2 worm cellular contexts compared by ENCODE assay signal in the genomic region with DNA sequence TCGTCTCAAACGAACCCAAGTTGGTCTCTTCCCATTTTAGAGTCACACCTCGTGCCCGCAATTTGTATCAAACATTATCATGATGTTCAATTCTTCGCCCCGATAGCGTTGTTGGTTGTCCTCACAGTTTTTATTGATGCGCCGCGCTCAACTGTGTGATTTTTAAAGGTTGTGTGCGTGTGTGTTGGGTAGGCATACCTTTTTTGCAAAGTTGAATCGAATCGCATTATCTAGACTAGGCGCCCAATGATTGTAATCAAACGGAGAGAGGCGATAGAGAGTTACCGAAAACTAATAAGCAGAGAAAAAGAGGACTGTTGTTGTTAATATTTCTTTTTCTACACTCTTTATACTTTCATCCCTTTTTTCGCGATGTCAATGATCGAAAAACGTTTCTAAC.
A peak's percentile ranks its signal among the peaks of the same experiment; 100 is the strongest.
TF ChIP-seq lines count a peak whose summit lies in the region.

No protein-coding gene starts in this region.

TF ChIP-seq in whole organism, L1 larva, 84 proteins besides CTCF, POLR2A, EP300 and RAD21 (continued from another document and continues in another):
- TF ChIP-seq lin-35 (GFP tag; optimal IDR thresholded peaks at IDR 0.05; lab: Kevin White, UChicago) = peak in 1 of 2 experiments; percentile 17
- TF ChIP-seq hlh-4 (tag; optimal IDR thresholded peaks at IDR 0.05; lab: Kevin White, UChicago) = no peak
- no peak for TF ChIP-seq ceh-82 (tag; optimal IDR thresholded peaks at IDR 0.05; lab: Kevin White, UChicago)
- TF ChIP-seq fkh-8 (tag; optimal IDR thresholded peaks at IDR 0.05; lab: Kevin White, UChicago) = no peak
- peak; percentile 74 for TF ChIP-seq lin-14 (GFP tag; optimal IDR thresholded peaks at IDR 0.05; lab: Kevin White, UChicago)
- TF ChIP-seq lin-15B (tag; optimal IDR thresholded peaks at IDR 0.05; lab: Kevin White, UChicago) = no peak
- TF ChIP-seq zip-4 (GFP tag; optimal IDR thresholded peaks at IDR 0.05; lab: Kevin White, UChicago) = no peak
- TF ChIP-seq zag-1 (tag; optimal IDR thresholded peaks at IDR 0.05; lab: Kevin White, UChicago) = no peak
- no peak for TF ChIP-seq ceh-88 (GFP tag; IDR thresholded peaks at IDR 0.05; lab: Robert Waterston, UW)
- TF ChIP-seq grh-1 (GFP tag; IDR thresholded peaks at IDR 0.05; lab: Robert Waterston, UW) = no peak
- TF ChIP-seq blmp-1 (tag; optimal IDR thresholded peaks at IDR 0.05; lab: Kevin White, UChicago) = peak; percentile 61
- no peak for TF ChIP-seq xbp-1 (tag; optimal IDR thresholded peaks at IDR 0.05; lab: Kevin White, UChicago)
- no peak for TF ChIP-seq hlh-17 (GFP tag; optimal IDR thresholded peaks at IDR 0.05; lab: Kevin White, UChicago; ENCODE audit: borderline replicate concordance)
- no peak for TF ChIP-seq ets-5 (GFP tag; IDR thresholded peaks at IDR 0.05; lab: Robert Waterston, UW)
- TF ChIP-seq fkh-4 (tag; optimal IDR thresholded peaks at IDR 0.05; lab: Kevin White, UChicago; ENCODE audit: borderline replicate concordance) = no peak
- no peak for TF ChIP-seq nhr-76 (tag; optimal IDR thresholded peaks at IDR 0.05; lab: Kevin White, UChicago)
- TF ChIP-seq nhr-20 (tag; optimal IDR thresholded peaks at IDR 0.05; lab: Kevin White, UChicago) = peak; percentile 66
- no peak for TF ChIP-seq tlp-1 (tag; optimal IDR thresholded peaks at IDR 0.05; lab: Kevin White, UChicago)
- peak; percentile 3 for TF ChIP-seq fos-1 (tag; optimal IDR thresholded peaks at IDR 0.05; lab: Kevin White, UChicago)
- TF ChIP-seq unc-86 (tag; optimal IDR thresholded peaks at IDR 0.05; lab: Kevin White, UChicago) = no peak
- no peak for TF ChIP-seq lin-13 (GFP tag; optimal IDR thresholded peaks at IDR 0.05; lab: Kevin White, UChicago)
- no peak for TF ChIP-seq nhr-12 (tag; optimal IDR thresholded peaks at IDR 0.05; lab: Kevin White, UChicago)
- TF ChIP-seq sptf-1 (tag; optimal IDR thresholded peaks at IDR 0.05; lab: Kevin White, UChicago) = no peak
- TF ChIP-seq irx-1 (tag; optimal IDR thresholded peaks at IDR 0.05; lab: Kevin White, UChicago) = no peak
- TF ChIP-seq sup-37 (GFP tag; optimal IDR thresholded peaks at IDR 0.05; lab: Kevin White, UChicago) = no peak
- TF ChIP-seq mdl-1 (tag; optimal IDR thresholded peaks at IDR 0.05; lab: Kevin White, UChicago) = peak in 1 of 2 experiments; percentile 67
- no peak for TF ChIP-seq egl-27 (tag; optimal IDR thresholded peaks at IDR 0.05; lab: Kevin White, UChicago)
- TF ChIP-seq snu-23 (GFP tag; optimal IDR thresholded peaks at IDR 0.05; lab: Kevin White, UChicago) = peak; percentile 53
- TF ChIP-seq nhr-84 (tag; optimal IDR thresholded peaks at IDR 0.05; lab: Kevin White, UChicago) = no peak
- TF ChIP-seq mab-9 (GFP tag; IDR thresholded peaks at IDR 0.05; lab: Robert Waterston, UW) = no peak
- no peak for TF ChIP-seq sox-4 (tag; optimal IDR thresholded peaks at IDR 0.05; lab: Kevin White, UChicago)
- no peak for TF ChIP-seq egl-13 (tag; optimal IDR thresholded peaks at IDR 0.05; lab: Kevin White, UChicago)
- peak; percentile 39 for TF ChIP-seq nhr-71 (tag; optimal IDR thresholded peaks at IDR 0.05; lab: Kevin White, UChicago)
- TF ChIP-seq skn-1 (tag; optimal IDR thresholded peaks at IDR 0.05; lab: Kevin White, UChicago) = no peak
- TF ChIP-seq aha-1 (tag; optimal IDR thresholded peaks at IDR 0.05; lab: Kevin White, UChicago) = no peak
- TF ChIP-seq pax-3 (tag; optimal IDR thresholded peaks at IDR 0.05; lab: Kevin White, UChicago) = no peak
- TF ChIP-seq unc-98 (GFP tag; IDR thresholded peaks at IDR 0.05; lab: Robert Waterston, UW) = no peak
- no peak for TF ChIP-seq vab-15 (tag; optimal IDR thresholded peaks at IDR 0.05; lab: Kevin White, UChicago)
- TF ChIP-seq swsn-7 (tag; optimal IDR thresholded peaks at IDR 0.05; lab: Kevin White, UChicago) = no peak
- TF ChIP-seq C04F5.9 (tag; optimal IDR thresholded peaks at IDR 0.05; lab: Kevin White, UChicago) = no peak
- TF ChIP-seq mef-2 (tag; optimal IDR thresholded peaks at IDR 0.05; lab: Kevin White, UChicago) = no peak
- peak; percentile 43 for TF ChIP-seq nhr-90 (tag; optimal IDR thresholded peaks at IDR 0.05; lab: Kevin White, UChicago; ENCODE audit: poor library complexity)
- peak; percentile 8; the same call in 1 of the 2 replicates for TF ChIP-seq nhr-19 (GFP tag; conservative IDR thresholded peaks at IDR 0.05; lab: Robert Waterston, UW)
- TF ChIP-seq C16A3.4 (tag; optimal IDR thresholded peaks at IDR 0.05; lab: Kevin White, UChicago) = no peak
- TF ChIP-seq jun-1 (tag; optimal IDR thresholded peaks at IDR 0.05; lab: Kevin White, UChicago) = no peak
- TF ChIP-seq nhr-11 (tag; optimal IDR thresholded peaks at IDR 0.05; lab: Kevin White, UChicago) = no peak
- TF ChIP-seq alr-1 (tag; optimal IDR thresholded peaks at IDR 0.05; lab: Kevin White, UChicago; ENCODE audit: borderline replicate concordance) = no peak
- TF ChIP-seq Y116A8C.19 (tag; optimal IDR thresholded peaks at IDR 0.05; lab: Kevin White, UChicago; ENCODE audit: borderline replicate concordance) = no peak
- TF ChIP-seq ztf-11 (tag; optimal IDR thresholded peaks at IDR 0.05; lab: Kevin White, UChicago) = no peak
- no peak for TF ChIP-seq hpl-2 (GFP tag; optimal IDR thresholded peaks at IDR 0.05; lab: Kevin White, UChicago)
- no peak for TF ChIP-seq efl-3 (GFP tag; optimal IDR thresholded peaks at IDR 0.05; lab: Kevin White, UChicago)
- no peak for TF ChIP-seq lir-3 (tag; optimal IDR thresholded peaks at IDR 0.05; lab: Kevin White, UChicago; ENCODE audit: poor library complexity)
- TF ChIP-seq mep-1 (tag; optimal IDR thresholded peaks at IDR 0.05; lab: Kevin White, UChicago) = no peak
- no peak for TF ChIP-seq dsc-1 (tag; optimal IDR thresholded peaks at IDR 0.05; lab: Kevin White, UChicago)
- no peak for TF ChIP-seq ces-1 (GFP tag; optimal IDR thresholded peaks at IDR 0.05; lab: Kevin White, UChicago)
- peak; percentile 91 for TF ChIP-seq nhr-85 (tag; lab: Kevin White, UChicago)
- TF ChIP-seq ztf-4 (tag; optimal IDR thresholded peaks at IDR 0.05; lab: Kevin White, UChicago) = no peak
- no peak for TF ChIP-seq ama-1 (optimal IDR thresholded peaks at IDR 0.05; lab: Kevin White, UChicago)
- TF ChIP-seq unc-30 (tag; optimal IDR thresholded peaks at IDR 0.05; lab: Kevin White, UChicago) = no peak
- TF ChIP-seq lin-39 (tag; optimal IDR thresholded peaks at IDR 0.05; lab: Kevin White, UChicago) = no peak
- TF ChIP-seq ceh-63 (GFP tag; optimal IDR thresholded peaks at IDR 0.05; lab: Kevin White, UChicago) = no peak
- no peak for TF ChIP-seq nhr-28 (tag; optimal IDR thresholded peaks at IDR 0.05; lab: Kevin White, UChicago)
- no peak for TF ChIP-seq rnt-1 (tag; optimal IDR thresholded peaks at IDR 0.05; lab: Kevin White, UChicago)
- TF ChIP-seq nhr-77 (tag; optimal IDR thresholded peaks at IDR 0.05; lab: Kevin White, UChicago) = no peak
- TF ChIP-seq elt-3 (tag; optimal IDR thresholded peaks at IDR 0.05; lab: Kevin White, UChicago) = peak in 5 of 6 experiments; percentile 44 to 75 (median 58)
- TF ChIP-seq elt-2 (tag; optimal IDR thresholded peaks at IDR 0.05; lab: Kevin White, UChicago) = peak; percentile 62

TF ChIP-seq in whole organism, L4 larva, 104 proteins besides CTCF, POLR2A, EP300 and RAD21 (continued from another document):
- TF ChIP-seq mes-2 (tag; optimal IDR thresholded peaks at IDR 0.05; lab: Kevin White, UChicago; ENCODE audit: poor library complexity, severe bottlenecking) (peak; percentile 23), mdl-1 (tag; optimal IDR thresholded peaks at IDR 0.05; lab: Kevin White, UChicago) (peak; percentile 4 to 44), ZK546.5 (tag; optimal IDR thresholded peaks at IDR 0.05; lab: Kevin White, UChicago) (no peak), madf-5 (GFP tag; IDR thresholded peaks at IDR 0.05; lab: Robert Waterston, UW) (no peak), duxl-1 (tag; optimal IDR thresholded peaks at IDR 0.05; lab: Kevin White, UChicago; ENCODE audit: poor library complexity) (peak; percentile 19), nhr-11 (tag; optimal IDR thresholded peaks at IDR 0.05; lab: Kevin White, UChicago) (no peak), lin-29 (GFP tag; IDR thresholded peaks at IDR 0.05; lab: Robert Waterston, UW) (no peak), set-16 (GFP tag; IDR thresholded peaks at IDR 0.05; lab: Robert Waterston, UW) (no peak), dmd-6 (GFP tag; IDR thresholded peaks at IDR 0.05; lab: Robert Waterston, UW) (peak; percentile 77), ceh-32 (tag; optimal IDR thresholded peaks at IDR 0.05; lab: Kevin White, UChicago; ENCODE audit: poor library complexity) (no peak), gei-8 (GFP tag; optimal IDR thresholded peaks at IDR 0.05; lab: Kevin White, UChicago) (peak; percentile 23), mxl-3 (GFP tag; optimal IDR thresholded peaks at IDR 0.05; lab: Kevin White, UChicago) (no peak), dve-1 (tag; optimal IDR thresholded peaks at IDR 0.05; lab: Kevin White, UChicago; ENCODE audit: insufficient read depth) (peak; percentile 41), jun-1 (tag; optimal IDR thresholded peaks at IDR 0.05; lab: Kevin White, UChicago) (no peak), mep-1 (tag; optimal IDR thresholded peaks at IDR 0.05; lab: Kevin White, UChicago) (no peak), daf-8 (GFP tag; IDR thresholded peaks at IDR 0.05; lab: Robert Waterston, UW) (no peak), ces-1 (GFP tag; optimal IDR thresholded peaks at IDR 0.05; lab: Kevin White, UChicago) (no peak), attf-4 (tag; optimal IDR thresholded peaks at IDR 0.05; lab: Kevin White, UChicago) (no peak), ztf-11 (tag; optimal IDR thresholded peaks at IDR 0.05; lab: Kevin White, UChicago) (no peak), zip-11 (GFP tag; IDR thresholded peaks at IDR 0.05; lab: Robert Waterston, UW) (no peak), hlh-11 (tag; optimal IDR thresholded peaks at IDR 0.05; lab: Kevin White, UChicago) (peak; percentile 80), hmg-1.1 (GFP tag; IDR thresholded peaks at IDR 0.05; lab: Robert Waterston, UW) (no peak), ztf-7 (tag; optimal IDR thresholded peaks at IDR 0.05; lab: Kevin White, UChicago) (no peak), lin-15B (tag; optimal IDR thresholded peaks at IDR 0.05; lab: Kevin White, UChicago) (no peak), snpc-1.2 (GFP tag; IDR thresholded peaks at IDR 0.05; lab: Robert Waterston, UW) (no peak), daf-19 (GFP tag; conservative IDR thresholded peaks at IDR 0.05; lab: Robert Waterston, UW) (no peak)
